Fruit fly (Drosophila melanogaster) whole organism, prepupa: ENCODE measurements around the gene Cyp310a1.

ENCODE experiments used
- Blimp-1 ChIP-seq: fragments of 200-800 bp; sonication (Bioruptor generic); optimal IDR thresholded peaks from 3 replicates; lab custom pipeline; 2017; ENCODE audit warnings: missing biosample characterization, missing genetic modification characterization, mild to moderate bottlenecking, moderate library complexity, missing genetic modification reagents
- CG10631 ChIP-seq: fragments of 200-800 bp; sonication (Bioruptor generic); optimal IDR thresholded peaks from 2 replicates; lab custom pipeline; 2016; ENCODE audit warnings: missing biosample characterization, missing genetic modification characterization
- CG10669 ChIP-seq: fragments of 200-800 bp; sonication (Bioruptor generic); optimal IDR thresholded peaks from 3 replicates; lab custom pipeline; 2018; ENCODE audit warnings: missing biosample characterization, mild to moderate bottlenecking, missing genetic modification characterization, moderate library complexity
- CG11294 ChIP-seq: fragments of 200-800 bp; sonication (Bioruptor generic); IDR thresholded peaks from 2 replicates; pipeline ENCODE4 v1.3.6; 2022; ENCODE audit warnings: missing biosample characterization, missing genetic modification characterization
- CG11762 ChIP-seq: fragments of 200-800 bp; sonication (Bioruptor generic); optimal IDR thresholded peaks from 3 replicates; lab custom pipeline; 2016; ENCODE audit warnings: missing biosample characterization, missing genetic modification characterization; ENCODE audit not compliant: insufficient read depth
- CG11902 ChIP-seq: fragments of 200-800 bp; sonication (Bioruptor generic); optimal IDR thresholded peaks from 3 replicates; lab custom pipeline; 2016; ENCODE audit warnings: missing biosample characterization, missing genetic modification characterization
- CG1621 ChIP-seq: fragments of 200-800 bp; sonication (Bioruptor generic); optimal IDR thresholded peaks from 3 replicates; lab custom pipeline; 2018; ENCODE audit warnings: missing biosample characterization, mild to moderate bottlenecking, missing genetic modification characterization
- CG16779 ChIP-seq: fragments of 200-800 bp; sonication (Bioruptor generic); optimal IDR thresholded peaks from 3 replicates; lab custom pipeline; 2017; ENCODE audit warnings: missing biosample characterization, mild to moderate bottlenecking, missing genetic modification characterization
- CG3032 ChIP-seq: fragments of 200-800 bp; optimal IDR thresholded peaks from 2 replicates; lab custom pipeline; 2019; ENCODE audit warnings: missing biosample characterization, mild to moderate bottlenecking, missing genetic modification characterization, moderate library complexity
- CG31627 ChIP-seq: fragments of 200-800 bp; sonication (Bioruptor generic); optimal IDR thresholded peaks from 3 replicates; lab custom pipeline; 2016; ENCODE audit warnings: missing biosample characterization, missing genetic modification characterization
- CG32006 ChIP-seq: fragments of 200-800 bp; sonication (Bioruptor generic); optimal IDR thresholded peaks from 3 replicates; lab custom pipeline; 2017; ENCODE audit warnings: missing biosample characterization, mild to moderate bottlenecking, missing genetic modification characterization
- CG34406 ChIP-seq: fragments of 200-800 bp; sonication (Bioruptor generic); optimal IDR thresholded peaks from 3 replicates; lab custom pipeline; 2016; ENCODE audit warnings: missing biosample characterization, missing genetic modification characterization
- CG3919 ChIP-seq: fragments of 200-800 bp; sonication (Bioruptor generic); optimal IDR thresholded peaks from 3 replicates; lab custom pipeline; 2016; ENCODE audit warnings: missing biosample characterization, missing genetic modification characterization
- CG4318 ChIP-seq: fragments of 200-800 bp; sonication (Bioruptor generic); optimal IDR thresholded peaks from 3 replicates; lab custom pipeline; 2017; ENCODE audit warnings: missing biosample characterization, mild to moderate bottlenecking, missing genetic modification characterization
- CG6163 ChIP-seq: fragments of 200-800 bp; sonication (Bioruptor generic); IDR thresholded peaks from 3 replicates; pipeline ENCODE4 v1.3.6; 2022; ENCODE audit warnings: missing biosample characterization, missing genetic modification characterization
- CG6276 ChIP-seq: fragments of 200-800 bp; sonication (Bioruptor generic); optimal IDR thresholded peaks from 2 replicates; lab custom pipeline; 2017; ENCODE audit warnings: missing biosample characterization, mild to moderate bottlenecking, missing genetic modification characterization
- CG6808 ChIP-seq: fragments of 200-800 bp; sonication (Bioruptor generic); optimal IDR thresholded peaks from 3 replicates; lab custom pipeline; 2017; ENCODE audit warnings: missing biosample characterization, missing genetic modification characterization, mild to moderate bottlenecking, moderate library complexity, missing genetic modification reagents
- CG7368 ChIP-seq: fragments of 200-800 bp; sonication (Bioruptor generic); optimal IDR thresholded peaks from 3 replicates; lab custom pipeline; 2016; ENCODE audit warnings: missing biosample characterization, missing genetic modification characterization
- CG8119 ChIP-seq: fragments of 200-800 bp; sonication (Bioruptor generic); IDR thresholded peaks from 3 replicates; pipeline ENCODE4 v1.3.6; 2022; ENCODE audit warnings: missing biosample characterization, missing genetic modification characterization
- CG8319 ChIP-seq: fragments of 200-800 bp; sonication (Bioruptor generic); optimal IDR thresholded peaks from 3 replicates; lab custom pipeline; 2016; ENCODE audit warnings: missing biosample characterization, missing genetic modification characterization
- CG8632 ChIP-seq: fragments of 200-800 bp; sonication (Bioruptor generic); optimal IDR thresholded peaks from 3 replicates; lab custom pipeline; 2016; ENCODE audit warnings: missing biosample characterization, missing genetic modification characterization
- Eip75B ChIP-seq: fragments of 200-800 bp; sonication (Bioruptor generic); optimal IDR thresholded peaks from 3 replicates; lab custom pipeline; 2016; ENCODE audit warnings: missing biosample characterization, missing genetic modification characterization
- Eip78C ChIP-seq: fragments of 200-800 bp; sonication (Bioruptor generic); peaks from one replicate; lab custom pipeline; 2016; ENCODE audit warnings: missing biosample characterization, missing genetic modification characterization
- Eip93F ChIP-seq: fragments of 200-800 bp; sonication (Bioruptor generic); optimal IDR thresholded peaks from 2 replicates; lab custom pipeline; 2016; ENCODE audit warnings: missing biosample characterization, mild to moderate bottlenecking, missing genetic modification characterization
- Ets96B ChIP-seq: fragments of 200-800 bp; optimal IDR thresholded peaks from 2 replicates; lab custom pipeline; 2019; ENCODE audit warnings: missing biosample characterization, mild to moderate bottlenecking, missing genetic modification characterization, moderate library complexity
- Hr39 ChIP-seq: fragments of 200-800 bp; sonication (Bioruptor generic); optimal IDR thresholded peaks from 2 replicates; lab custom pipeline; 2016; ENCODE audit warnings: missing biosample characterization, missing genetic modification characterization
- Hr4 ChIP-seq: fragments of 200-800 bp; sonication (Bioruptor generic); optimal IDR thresholded peaks from 3 replicates; lab custom pipeline; 2016; ENCODE audit warnings: missing biosample characterization, missing genetic modification characterization
- Lpt ChIP-seq: fragments of 200-800 bp; sonication (Bioruptor generic); optimal IDR thresholded peaks from 3 replicates; lab custom pipeline; 2016; ENCODE audit warnings: missing biosample characterization, missing genetic modification characterization
- OdsH ChIP-seq: fragments of 200-800 bp; sonication (Bioruptor generic); optimal IDR thresholded peaks from 3 replicates; lab custom pipeline; 2016; ENCODE audit warnings: missing biosample characterization, missing genetic modification characterization
- Sox102F ChIP-seq: fragments of 200-800 bp; sonication (Bioruptor generic); optimal IDR thresholded peaks from 2 replicates; lab custom pipeline; 2016; ENCODE audit warnings: missing biosample characterization, mild to moderate bottlenecking, missing genetic modification characterization
- achi ChIP-seq: fragments of 200-800 bp; sonication (Bioruptor generic); optimal IDR thresholded peaks from 3 replicates; lab custom pipeline; 2016; ENCODE audit warnings: missing biosample characterization, missing genetic modification characterization
- dac ChIP-seq: fragments of 200-800 bp; sonication (Bioruptor generic); optimal IDR thresholded peaks from 2 replicates; lab custom pipeline; 2017; ENCODE audit warnings: missing biosample characterization, mild to moderate bottlenecking, missing genetic modification characterization
- eg ChIP-seq: fragments of 200-800 bp; sonication (Bioruptor generic); IDR thresholded peaks from 3 replicates; pipeline ENCODE4 v1.3.6; 2022; ENCODE audit warnings: missing biosample characterization, missing genetic modification characterization
- esn ChIP-seq: fragments of 200-800 bp; sonication (Bioruptor generic); optimal IDR thresholded peaks from 2 replicates; lab custom pipeline; 2016; ENCODE audit warnings: missing biosample characterization, mild to moderate bottlenecking, missing genetic modification characterization, moderate library complexity
- fd59A ChIP-seq: fragments of 200-800 bp; sonication (Bioruptor generic); optimal IDR thresholded peaks from 2 replicates; lab custom pipeline; 2017; ENCODE audit warnings: missing biosample characterization, mild to moderate bottlenecking, missing genetic modification characterization, missing genetic modification reagents
- fd85E ChIP-seq: fragments of 200-800 bp; sonication (Bioruptor generic); optimal IDR thresholded peaks from 3 replicates; lab custom pipeline; 2016; ENCODE audit warnings: missing biosample characterization, missing genetic modification characterization
- fkh ChIP-seq: fragments of 200-800 bp; sonication (Bioruptor generic); optimal IDR thresholded peaks from 3 replicates; lab custom pipeline; 2017; ENCODE audit warnings: missing biosample characterization, mild to moderate bottlenecking, missing genetic modification characterization, moderate library complexity
- lz ChIP-seq: fragments of 200-800 bp; sonication (Bioruptor generic); optimal IDR thresholded peaks from 3 replicates; lab custom pipeline; 2016; ENCODE audit warnings: missing biosample characterization, missing genetic modification characterization
- net ChIP-seq: fragments of 200-800 bp; sonication (Bioruptor generic); optimal IDR thresholded peaks from 3 replicates; lab custom pipeline; 2016; ENCODE audit warnings: missing biosample characterization, missing genetic modification characterization
- salr ChIP-seq, 2 experiments: fragments of 200-800 bp; sonication (Bioruptor generic); optimal IDR thresholded peaks; 3 replicates each; lab custom pipeline; 2016 to 2018; ENCODE audit warnings: missing biosample characterization in 2 of 2, missing genetic modification characterization in 2 of 2, mild to moderate bottlenecking in 1 of 2
- spab ChIP-seq: fragments of 200-800 bp; sonication (Bioruptor generic); optimal IDR thresholded peaks from 2 replicates; lab custom pipeline; 2017; ENCODE audit warnings: missing biosample characterization, mild to moderate bottlenecking, missing genetic modification characterization, missing genetic modification reagents
- ss ChIP-seq, 2 experiments: fragments of 200-800 bp; sonication (Bioruptor generic); optimal IDR thresholded peaks; 2 replicates in 1 of 2; 3 replicates in 1 of 2; lab custom pipeline; 2017 to 2018; ENCODE audit warnings: mild to moderate bottlenecking in 2 of 2, missing biosample characterization in 2 of 2, missing genetic modification characterization in 2 of 2, moderate library complexity in 1 of 2
- svp ChIP-seq: fragments of 200-800 bp; sonication (Bioruptor generic); peaks from one replicate; lab custom pipeline; 2016; ENCODE audit warnings: missing biosample characterization, missing genetic modification characterization
- topi ChIP-seq: fragments of 200-800 bp; sonication (Bioruptor generic); optimal IDR thresholded peaks from 3 replicates; lab custom pipeline; 2016; ENCODE audit warnings: missing biosample characterization, missing genetic modification characterization
- vri ChIP-seq: fragments of 200-800 bp; sonication (Bioruptor generic); optimal IDR thresholded peaks from 3 replicates; lab custom pipeline; 2016; ENCODE audit warnings: missing biosample characterization, mild to moderate bottlenecking, missing genetic modification characterization

Cyp310a1 gene

DNA sequence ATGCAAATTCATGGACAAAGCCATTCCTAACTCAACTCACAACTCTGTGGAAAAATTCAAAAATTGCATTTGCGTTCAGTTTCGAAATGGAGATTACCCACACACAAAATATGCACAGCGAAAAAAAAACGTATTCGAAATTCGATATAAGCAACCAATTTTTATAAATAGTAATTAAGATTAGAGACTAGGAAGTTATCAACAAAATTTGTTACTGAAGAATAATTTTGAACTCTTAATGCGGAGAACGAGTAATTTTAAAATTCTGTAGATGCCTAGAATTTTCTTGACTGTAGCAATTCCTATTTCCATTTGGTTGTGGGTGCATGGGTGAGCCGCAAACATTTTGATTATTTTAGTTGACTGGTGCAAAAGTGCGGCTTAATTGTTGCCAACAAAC lies 10.6 kb upstream of the Cyp310a1 start (continued):
- TF ChIP-seq CG7368 (GFP tag; lab: Kevin White, UChicago) (no peak), fd59A (GFP tag; lab: Kevin White, UChicago) (no peak), CG8319 (GFP tag; lab: Kevin White, UChicago) (no peak), CG3032 (tag; lab: Kevin White, UChicago) (no peak), CG8119 (0 out of 3 replicates have a peak, but pooled peaks have one; percentile 20), eg (GFP tag; lab: Robert Waterston, UW) (peak; percentile 57), CG3919 (GFP tag; lab: Kevin White, UChicago) (peak; percentile 18), CG31627 (GFP tag; lab: Kevin White, UChicago) (peak; percentile 34), Eip78C (GFP tag; lab: Kevin White, UChicago) (peak; percentile 74), achi (GFP tag; lab: Kevin White, UChicago) (no peak), CG6808 (no peak), fd85E (no peak), CG1621 (tag; lab: Kevin White, UChicago) (no peak), fkh (no peak), lz (peak; percentile 21), Eip75B (GFP tag; lab: Kevin White, UChicago) (no peak), CG10669 (GFP tag; lab: Kevin White, UChicago) (no peak), Lpt (GFP tag; lab: Kevin White, UChicago) (peak; percentile 25), Ets96B (no peak), CG4318 (GFP tag; lab: Kevin White, UChicago) (peak; percentile 15), CG11902 (GFP tag; lab: Kevin White, UChicago) (no peak), Sox102F (GFP tag; lab: Kevin White, UChicago) (no peak)

DNA sequence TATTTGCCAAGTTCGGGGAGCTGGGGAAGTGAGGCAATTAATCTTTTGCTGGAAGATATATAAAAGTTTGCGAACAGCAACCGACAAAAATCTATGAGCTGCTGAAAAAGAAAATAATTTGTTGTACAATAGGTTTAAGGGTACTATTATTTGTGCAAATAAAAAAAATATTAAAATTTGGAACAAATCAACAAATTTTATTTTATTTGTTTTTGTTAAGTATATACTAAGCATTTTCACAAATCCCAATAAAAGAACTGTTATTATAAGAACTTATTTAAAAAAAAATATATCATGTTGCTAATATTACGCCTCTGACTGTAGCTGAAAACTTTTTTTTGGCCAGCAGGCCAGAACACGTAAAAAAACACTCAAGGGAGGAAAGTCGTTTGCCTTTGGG lies 5.3 kb upstream of the Cyp310a1 start:
- TF ChIP-seq CG7368 (GFP tag; lab: Kevin White, UChicago) (no peak), Hr4 (GFP tag; lab: Kevin White, UChicago) (peak; percentile 1), Eip93F (GFP tag; lab: Kevin White, UChicago) (no peak), CG34406 (GFP tag; lab: Kevin White, UChicago) (no peak), Eip78C (GFP tag; lab: Kevin White, UChicago) (peak; percentile 61)

DNA sequence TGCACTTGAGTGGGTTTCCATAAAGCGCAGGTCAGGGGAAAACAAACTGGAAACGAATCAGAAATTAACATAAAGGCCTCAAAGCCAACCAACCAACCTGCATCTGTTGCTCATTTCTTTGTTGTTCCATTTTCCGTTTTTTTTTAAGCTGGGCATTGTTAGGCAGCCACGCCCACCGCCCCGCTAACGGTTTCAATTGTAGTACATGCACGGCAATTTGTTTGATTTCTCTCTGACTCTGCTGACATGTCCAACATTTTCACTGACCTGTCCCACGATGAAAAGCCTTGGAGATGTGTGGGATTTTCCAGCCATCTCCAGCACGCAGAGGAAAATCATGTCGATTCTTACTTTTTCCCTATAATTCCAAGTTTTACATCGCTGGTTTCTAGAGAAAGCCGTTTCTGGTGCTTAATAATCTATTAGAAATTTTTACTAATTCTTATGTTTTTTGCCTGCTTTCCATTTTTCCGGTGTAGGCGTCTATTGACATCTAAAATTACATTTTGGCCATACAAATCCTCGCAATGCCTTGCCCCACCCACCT lies 4.0 kb upstream of the Cyp310a1 start:
- no peak for TF ChIP-seq dac (GFP tag; lab: Kevin White, UChicago)
- peak; percentile 22; the same call in 1 of the 3 replicates for TF ChIP-seq eg (GFP tag; lab: Robert Waterston, UW)
- TF ChIP-seq Hr4 (GFP tag; lab: Kevin White, UChicago) = no peak
- TF ChIP-seq Eip78C (GFP tag; lab: Kevin White, UChicago) = peak; percentile 20
- TF ChIP-seq esn (GFP tag; lab: Kevin White, UChicago) = no peak
- no peak for TF ChIP-seq spab (GFP tag; lab: Kevin White, UChicago)
- no peak for TF ChIP-seq topi (GFP tag; lab: Kevin White, UChicago)
- peak; percentile 25 for TF ChIP-seq svp (GFP tag; lab: Kevin White, UChicago)
- no peak for TF ChIP-seq CG16779 (tag; lab: Kevin White, UChicago)
- TF ChIP-seq CG32006 (GFP tag; lab: Kevin White, UChicago) = peak; percentile 6
- TF ChIP-seq net (GFP tag; lab: Kevin White, UChicago) = no peak
- no peak for TF ChIP-seq ss (GFP tag; optimal IDR thresholded peaks at IDR 0.05; lab: Kevin White, UChicago)
- TF ChIP-seq fd85E = no peak
- no peak for TF ChIP-seq Ets96B

DNA sequence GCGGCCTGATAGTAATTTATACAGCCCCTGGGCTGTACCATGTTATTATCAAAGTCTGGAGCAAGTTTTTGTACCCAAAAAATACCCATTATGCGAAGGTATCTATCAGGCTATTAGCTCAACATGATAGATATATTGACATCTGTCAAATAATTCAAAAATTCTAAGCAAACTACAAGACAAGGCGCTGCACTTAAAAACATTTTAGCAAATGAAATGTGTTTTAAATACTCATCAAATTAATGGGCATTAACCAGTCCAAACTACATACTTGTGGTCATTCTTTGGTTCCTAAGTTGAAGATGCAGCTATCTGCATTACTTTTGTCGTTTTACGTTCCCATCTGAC lies 492 bp upstream of the Cyp310a1 start:
- TF ChIP-seq CG6163 (peak; percentile 84), Blimp-1 (GFP tag; lab: Kevin White, UChicago) (peak; percentile 60), dac (GFP tag; lab: Kevin White, UChicago) (no peak), vri (GFP tag; lab: Kevin White, UChicago) (peak; percentile 86), CG11762 (GFP tag; lab: Kevin White, UChicago) (peak; percentile 75), Hr4 (GFP tag; lab: Kevin White, UChicago) (peak; percentile 63), Lpt (GFP tag; lab: Kevin White, UChicago) (no peak), CG31627 (GFP tag; lab: Kevin White, UChicago) (peak; percentile 83), OdsH (GFP tag; lab: Kevin White, UChicago) (peak; percentile 80), CG1621 (tag; lab: Kevin White, UChicago) (peak; percentile 81), CG32006 (GFP tag; lab: Kevin White, UChicago) (peak; percentile 67), CG10631 (peak; percentile 78), fkh (no peak), Hr39 (peak; percentile 87), topi (GFP tag; lab: Kevin White, UChicago) (peak; percentile 95), CG8632 (GFP tag; lab: Kevin White, UChicago) (peak; percentile 61), CG11294 (GFP tag; lab: Robert Waterston, UW) (no peak), net (GFP tag; lab: Kevin White, UChicago) (peak; percentile 78), CG6276 (GFP tag; lab: Kevin White, UChicago) (peak; percentile 28), salr (GFP tag; optimal IDR thresholded peaks at IDR 0.05; lab: Kevin White, UChicago) (peak; percentile 43 to 62)
